Worm (Caenorhabditis elegans): Measurements from ENCODE around the gene D2096.7.
"Not testable (repeated sequence)": the region's sequence is repeated elsewhere in the genome, so short reads cannot be mapped to it uniquely, and the experiment has no call there.

The D2096.7 gene

ce11 chrIV:8367887-8368286 is 9.5 kb downstream of the D2096.7 start:
- no peak for TF ChIP-seq unc-62 (GFP tag; optimal IDR thresholded peaks at IDR 0.05)

ce11 chrIV:8366295-8366694 is 11.1 kb downstream of the D2096.7 start, which contains the start of gene aagr-1:
Gene aagr-1 (plus strand): TSS chrIV:8366521.
- no peak for TF ChIP-seq unc-62 (GFP tag; optimal IDR thresholded peaks at IDR 0.05)

DNA sequence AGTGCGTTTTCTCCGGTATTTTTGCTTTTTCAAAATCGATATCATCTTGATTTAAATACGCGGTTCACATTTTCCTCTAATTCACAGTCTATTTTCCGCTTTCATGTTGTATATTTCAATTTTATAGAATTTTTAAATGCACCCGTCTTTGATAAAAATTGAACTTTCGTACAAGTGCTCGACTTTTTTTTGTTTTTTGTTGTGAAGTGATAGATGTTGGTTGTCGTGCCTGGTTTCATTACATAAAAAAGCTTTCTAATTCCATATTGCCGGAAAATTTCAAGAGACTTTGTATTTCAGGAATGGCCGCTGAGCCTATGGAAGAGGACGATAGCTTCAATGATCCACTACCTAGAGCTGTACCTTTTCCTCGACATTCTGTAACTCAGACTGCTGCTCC is 14.3 kb downstream of the D2096.7 start, which contains the start of gene D2096.12:
TSS of gene D2096.12 (plus strand) at position 301 of the 400 bp plus-strand sequence.
- no peak for TF ChIP-seq unc-62 (GFP tag; optimal IDR thresholded peaks at IDR 0.05)

DNA sequence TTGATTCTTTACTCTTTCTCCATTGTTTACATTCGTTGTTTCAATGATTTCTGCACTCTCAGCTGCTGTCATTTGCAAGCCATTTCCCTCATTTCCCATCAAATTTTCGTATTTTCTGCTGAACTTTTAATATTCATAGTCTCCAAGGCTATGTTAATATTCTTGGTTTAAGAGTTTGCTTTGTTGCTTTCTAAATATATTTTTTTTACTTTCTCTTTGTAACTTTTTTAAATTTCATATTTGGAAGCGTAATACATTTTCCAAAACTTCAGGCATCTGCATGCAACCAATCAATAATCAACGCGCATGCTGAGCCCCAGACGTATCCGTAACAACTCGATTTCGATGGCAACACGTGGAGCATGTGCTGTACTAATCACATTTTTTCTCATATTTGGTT is 16.6 kb downstream of the D2096.7 start, which contains the start of gene sqv-1:
TSS of gene sqv-1 (plus strand) at position 301 of the 400 bp plus-strand sequence.
- no peak for TF ChIP-seq unc-62 (GFP tag; optimal IDR thresholded peaks at IDR 0.05)

ce11 chrIV:8359716-8360407 is 17.6 kb downstream of the D2096.7 start, which contains the start of gene D2096.5:
Gene D2096.5 (minus strand): TSS chrIV:8359766.
- no peak for TF ChIP-seq unc-62 (GFP tag; optimal IDR thresholded peaks at IDR 0.05)

DNA sequence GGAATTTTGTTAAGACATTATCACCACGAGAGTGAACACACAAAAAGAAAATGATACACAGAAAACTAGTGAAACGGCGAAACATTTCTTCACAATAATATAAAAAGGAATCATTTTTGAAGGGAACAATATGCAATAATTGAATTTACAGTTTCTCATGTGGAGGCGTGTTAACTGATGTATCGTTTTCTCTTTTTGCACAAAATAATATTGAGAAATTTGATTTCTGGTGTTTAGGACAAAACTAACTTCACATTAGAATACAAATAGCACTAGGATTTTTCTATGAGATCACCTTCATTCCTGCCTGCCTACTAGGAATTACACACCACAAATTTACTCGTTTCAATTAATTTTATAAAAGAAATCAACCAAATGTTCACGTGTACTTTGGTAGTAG is 18.9 kb downstream of the D2096.7 start, which contains the start of gene D2096.13:
TSS of gene D2096.13 (minus strand) at position 101 of the 400 bp plus-strand sequence.
- TF ChIP-seq unc-62 (GFP tag; optimal IDR thresholded peaks at IDR 0.05): no peak

ce11 chrIV:8357299-8357698 is 20.1 kb downstream of the D2096.7 start:
- TF ChIP-seq unc-62 (GFP tag; optimal IDR thresholded peaks at IDR 0.05): no peak

DNA sequence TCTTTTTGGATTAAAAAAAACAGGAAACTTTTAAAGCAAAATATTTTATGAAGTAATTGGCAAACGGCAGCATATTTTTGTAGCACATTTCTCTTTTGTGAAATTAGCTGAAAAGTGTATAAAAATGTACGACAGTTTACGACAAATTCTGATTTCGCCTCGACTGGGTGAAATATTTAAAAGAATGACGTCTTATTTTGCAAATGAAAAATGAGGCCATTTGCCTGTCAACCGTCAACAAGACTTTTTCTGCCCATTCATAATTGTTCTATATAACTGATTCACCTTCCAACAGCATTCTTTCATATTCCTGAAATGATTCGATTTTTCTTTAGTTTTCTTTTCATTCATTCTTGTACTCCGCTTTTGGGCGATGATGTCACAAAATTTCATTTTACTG is 21.8 kb downstream of the D2096.7 start, which contains the start of the genes F17E9.2 and col-116:
TSS of gene F17E9.2 (plus strand) at position 301 of the 400 bp plus-strand sequence.
TSS of gene col-116 (plus strand) at position 315 of the 400 bp plus-strand sequence.
- no peak for TF ChIP-seq unc-62 (GFP tag; optimal IDR thresholded peaks at IDR 0.05)

DNA sequence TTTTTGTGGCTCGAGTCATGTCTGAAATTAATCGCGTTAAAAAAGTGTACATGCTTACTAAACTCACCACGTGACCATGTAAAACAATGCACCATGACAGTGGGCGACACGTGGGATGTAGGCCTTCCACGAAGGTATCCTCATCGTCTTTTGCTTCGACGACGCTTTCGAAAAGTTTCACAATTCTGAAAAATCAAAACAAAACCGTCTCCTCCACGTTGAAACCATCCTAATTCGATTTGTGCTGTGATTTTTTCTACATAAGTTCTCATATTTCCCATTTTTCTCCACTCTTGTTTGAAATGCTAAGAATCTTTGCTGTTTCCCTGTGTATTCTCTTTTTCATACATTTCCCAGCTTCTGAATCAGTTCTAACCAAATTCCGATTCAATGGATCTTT is 22.9 kb downstream of the D2096.7 start, which contains the start of gene F17E9.3:
TSS of gene F17E9.3 (plus strand) at position 301 of the 400 bp plus-strand sequence.
- TF ChIP-seq unc-62 (GFP tag; optimal IDR thresholded peaks at IDR 0.05): no peak

- not testable (repeated sequence) for TF ChIP-seq unc-62 (GFP tag; optimal IDR thresholded peaks at IDR 0.05)
Measured at ce11 chrIV:8352036-8352435, 25.4 kb downstream of the D2096.7 start, which contains the start of gene F17E9.16. Gene F17E9.16 (plus strand): TSS chrIV:8352336.

- TF ChIP-seq unc-62 (GFP tag; optimal IDR thresholded peaks at IDR 0.05): no peak
Measured at ce11 chrIV:8348073-8348472, 29.4 kb downstream of the D2096.7 start, which contains the start of gene F17E9.4. Gene F17E9.4 (plus strand): TSS chrIV:8348373.

DNA sequence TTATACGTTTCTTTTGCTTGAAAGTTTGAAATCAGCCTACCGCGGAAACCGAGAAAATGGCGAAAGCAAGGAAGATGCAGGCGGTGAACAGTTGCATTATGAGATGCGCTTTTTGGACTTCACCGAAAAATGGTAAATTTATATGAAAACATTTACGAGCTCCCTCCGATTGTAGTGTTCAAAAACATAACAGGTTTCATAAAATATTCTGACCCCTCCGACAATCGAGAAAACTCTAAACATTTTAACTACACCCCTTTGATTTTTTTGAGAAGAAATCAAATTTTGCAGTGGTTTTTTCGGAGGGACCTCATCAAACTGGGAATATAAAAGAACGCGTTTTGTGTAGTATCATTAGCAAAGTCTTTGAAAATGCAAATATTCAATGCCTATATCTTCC is 30.4 kb downstream of the D2096.7 start, which contains the start of the genes F17E9.18 and F17E9.15:
TSS of gene F17E9.18 (minus strand) at position 101 of the 400 bp plus-strand sequence.
TSS of gene F17E9.15 (plus strand) at position 368 of the 400 bp plus-strand sequence.
- no peak for TF ChIP-seq unc-62 (GFP tag; optimal IDR thresholded peaks at IDR 0.05)

ce11 chrIV:8345518-8345917 is 31.9 kb downstream of the D2096.7 start, which contains the start of gene F17E9.5:
Gene F17E9.5 (plus strand): TSS chrIV:8345818.
- no peak for TF ChIP-seq unc-62 (GFP tag; optimal IDR thresholded peaks at IDR 0.05)

ce11 chrIV:8342385-8342784 is 35.0 kb downstream of the D2096.7 start, which contains the start of gene lgc-5:
Gene lgc-5 (plus strand): TSS chrIV:8342685.
- no peak for TF ChIP-seq unc-62 (GFP tag; optimal IDR thresholded peaks at IDR 0.05)

ce11 chrIV:8339636-8340035 is 37.8 kb downstream of the D2096.7 start, which contains the start of gene lgc-6:
Gene lgc-6 (plus strand): TSS chrIV:8339936.
- no peak for TF ChIP-seq unc-62 (GFP tag; optimal IDR thresholded peaks at IDR 0.05)

Data from whole organism, dauer.